Fruit fly (Drosophila melanogaster) Kc167 (cell line): ENCODE measurements around the gene klar.

Source experiments
- Myc ChIP-seq: fragments of >200 bp; optimal IDR thresholded peaks from 2 replicates; lab custom pipeline; 2017; ENCODE audit warnings: missing external identifiers
- Sin3A ChIP-seq: fragments of >200 bp; optimal IDR thresholded peaks from 2 replicates; lab custom pipeline; 2018; ENCODE audit warnings: missing external identifiers
- h ChIP-seq: fragments of >200 bp; optimal IDR thresholded peaks from 3 replicates; lab custom pipeline; 2018; ENCODE audit warnings: missing external identifiers
- insv ChIP-seq: fragments of >200 bp; optimal IDR thresholded peaks from 3 replicates; lab custom pipeline; 2018; ENCODE audit warnings: missing external identifiers
- psq ChIP-seq: fragments of >200 bp; optimal IDR thresholded peaks from 2 replicates; lab custom pipeline; 2017; ENCODE audit warnings: missing external identifiers
- ttk ChIP-seq: sonication (Bioruptor generic); optimal IDR thresholded peaks from 2 replicates; lab custom pipeline; 2017; ENCODE audit warnings: missing external identifiers

DNA sequence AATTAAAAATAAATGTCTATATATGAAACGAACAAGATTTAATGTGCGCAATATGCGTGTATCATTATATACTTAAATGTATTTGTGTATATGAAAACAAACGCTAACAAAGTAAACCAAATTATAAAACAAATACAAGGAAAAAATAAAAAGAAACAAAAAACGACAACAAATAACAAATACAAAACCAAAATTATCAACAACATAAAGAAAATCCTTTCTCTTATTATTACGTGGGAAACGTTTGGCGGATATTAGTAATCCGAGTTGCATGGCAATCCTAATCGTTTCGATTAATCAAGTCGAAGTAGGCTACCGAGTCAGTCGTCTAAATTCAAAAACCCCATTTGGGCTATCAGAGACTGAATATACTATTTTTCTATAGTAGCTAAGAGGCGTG, 40.6 kb upstream of the klar start, which contains the start of gene Ppm1:
- TF ChIP-seq ttk (lab: Kevin White, UChicago): no peak
- TF ChIP-seq h (lab: Kevin White, UChicago): no peak
- no peak for TF ChIP-seq Sin3A (lab: Kevin White, UChicago)
- no peak for TF ChIP-seq Myc (lab: Kevin White, UChicago)
- TF ChIP-seq psq: no peak
- no peak for TF ChIP-seq insv (lab: Kevin White, UChicago)
